Worm (Caenorhabditis elegans) whole organism, L4 larva: ENCODE results near the gene fbxc-20.
A peak's percentile ranks its signal among the peaks of the same experiment; 100 is the strongest.

Experiments
- F26F4.8 ChIP-seq: fragments of 200-800 bp; sonication (Bioruptor generic); conservative IDR thresholded peaks from 2 replicates; pipeline ENCODE4 v1.3.6; 2022; ENCODE audit warnings: missing genetic modification characterization, missing compliant biosample characterization
- T20F7.1 ChIP-seq: fragments of 200-800 bp; sonication (Bioruptor generic); optimal IDR thresholded peaks from 2 replicates; lab custom pipeline; 2018; ENCODE audit warnings: mild to moderate bottlenecking, missing genetic modification characterization, missing compliant biosample characterization
- Y48G9A.11 ChIP-seq: fragments of 200-800 bp; sonication (Bioruptor generic); IDR thresholded peaks from 2 replicates; pipeline ENCODE4 v1.3.6; 2022; ENCODE audit warnings: missing genetic modification reagents, missing genetic modification characterization, missing compliant biosample characterization
- aha-1 ChIP-seq: fragments of 150-350 bp; peaks from one replicate; lab custom pipeline; 2014; ENCODE audit warnings: missing biosample characterization, missing genetic modification characterization
- ama-1 ChIP-seq: fragments of 150-350 bp; optimal IDR thresholded peaks from 2 replicates; lab custom pipeline; 2014; ENCODE audit warnings: inconsistent platforms, mixed read lengths
- attf-4 ChIP-seq: sonication (generic microtip); optimal IDR thresholded peaks from 3 replicates; lab custom pipeline; 2017; ENCODE audit warnings: missing biosample characterization, missing genetic modification characterization
- ceh-28 ChIP-seq: fragments of 150-350 bp; optimal IDR thresholded peaks from 2 replicates; lab custom pipeline; 2014; ENCODE audit warnings: missing biosample characterization, missing genetic modification reagents, missing genetic modification characterization
- ces-1 ChIP-seq: fragments of 150-350 bp; sonication (generic microtip); optimal IDR thresholded peaks from 4 replicates; lab custom pipeline; 2014; ENCODE audit warnings: missing biosample characterization, missing genetic modification reagents, missing genetic modification characterization
- daf-8 ChIP-seq: fragments of 200-800 bp; sonication (Bioruptor generic); IDR thresholded peaks from 2 replicates; pipeline ENCODE4 v1.3.6; 2022; ENCODE audit warnings: missing genetic modification characterization, missing compliant biosample characterization
- dmd-6 ChIP-seq: fragments of 200-800 bp; sonication (Bioruptor generic); IDR thresholded peaks from 2 replicates; pipeline ENCODE4 v1.3.6; 2022; ENCODE audit warnings: missing genetic modification reagents, missing genetic modification characterization, missing compliant biosample characterization
- dve-1 ChIP-seq: sonication (generic microtip); optimal IDR thresholded peaks from 2 replicates; lab custom pipeline; 2017; ENCODE audit warnings: antibody characterized with exemption, mild to moderate bottlenecking, missing genetic modification characterization, missing compliant biosample characterization; ENCODE audit not compliant: insufficient read depth
- gei-8 ChIP-seq: fragments of 200-800 bp; sonication (Bioruptor generic); optimal IDR thresholded peaks from 2 replicates; lab custom pipeline; 2018; ENCODE audit warnings: mild to moderate bottlenecking, missing genetic modification characterization, missing compliant biosample characterization
- hlh-11 ChIP-seq: fragments of 200-800 bp; sonication (Bioruptor generic); optimal IDR thresholded peaks from 2 replicates; lab custom pipeline; 2018; ENCODE audit warnings: mild to moderate bottlenecking, missing genetic modification characterization, missing compliant biosample characterization
- hmg-1.1 ChIP-seq: fragments of 200-800 bp; sonication (Bioruptor generic); IDR thresholded peaks from 2 replicates; pipeline ENCODE4 v1.3.6; 2022; ENCODE audit warnings: missing genetic modification reagents, missing genetic modification characterization, missing compliant biosample characterization
- lin-38 ChIP-seq: fragments of 200-800 bp; sonication (Bioruptor generic); IDR thresholded peaks from 2 replicates; pipeline ENCODE4 v1.3.6; 2022; ENCODE audit warnings: missing genetic modification reagents, missing genetic modification characterization, missing compliant biosample characterization
- lsy-2 ChIP-seq, 2 experiments: fragments of 150-350 bp in 1 of 2; sonication (generic microtip) in 1 of 2; optimal IDR thresholded peaks; 2 replicates each; lab custom pipeline; 2014 to 2017; ENCODE audit warnings: missing biosample characterization in 2 of 2, missing genetic modification characterization in 2 of 2
- madf-5 ChIP-seq, 2 experiments: fragments of 200-800 bp; sonication (Bioruptor generic); IDR thresholded peaks; 2 replicates each; pipeline ENCODE4 v1.3.6; 2022; ENCODE audit warnings: missing compliant biosample characterization in 2 of 2, missing genetic modification characterization in 2 of 2
- mes-2 ChIP-seq: sonication (generic microtip); optimal IDR thresholded peaks from 2 replicates; lab custom pipeline; 2016; ENCODE audit warnings: missing genotype, mild to moderate bottlenecking, missing genetic modification characterization, missing compliant biosample characterization; ENCODE audit not compliant: poor library complexity, severe bottlenecking
- mxl-2 ChIP-seq: fragments of 200-800 bp; sonication (Bioruptor generic); conservative IDR thresholded peaks from 2 replicates; pipeline ENCODE4 v1.3.6; 2022; ENCODE audit warnings: missing genetic modification reagents, missing genetic modification characterization, missing compliant biosample characterization
- nhr-11 ChIP-seq: fragments of 150-350 bp; optimal IDR thresholded peaks from 2 replicates; lab custom pipeline; 2014; ENCODE audit warnings: missing biosample characterization, missing genetic modification characterization
- nhr-28 ChIP-seq: fragments of 150-350 bp; optimal IDR thresholded peaks from 2 replicates; lab custom pipeline; 2014; ENCODE audit warnings: missing biosample characterization, missing genetic modification characterization
- nhr-42 ChIP-seq: fragments of 200-800 bp; sonication (Bioruptor generic); IDR thresholded peaks from 2 replicates; pipeline ENCODE4 v1.3.6; 2022; ENCODE audit warnings: missing genetic modification characterization, missing compliant biosample characterization
- pha-4 ChIP-seq, 2 experiments: fragments of 150-350 bp in 1 of 2; fragments of 200-800 bp in 1 of 2; sonication (Bioruptor generic) in 1 of 2; IDR thresholded peaks in 1 of 2; optimal IDR thresholded peaks in 1 of 2; 2 replicates each; pipeline versions ENCODE4 v1.3.6 to Lab custom; 2014 to 2022; ENCODE audit warnings: missing genetic modification characterization in 2 of 2, missing genetic modification reagents in 2 of 2, missing biosample characterization in 1 of 2, missing compliant biosample characterization in 1 of 2
- set-16 ChIP-seq: fragments of 200-800 bp; sonication (Bioruptor generic); IDR thresholded peaks from 2 replicates; pipeline ENCODE4 v1.3.6; 2022; ENCODE audit warnings: missing genetic modification reagents, missing genetic modification characterization, missing compliant biosample characterization
- snpc-1.2 ChIP-seq: fragments of 200-800 bp; sonication (Bioruptor generic); IDR thresholded peaks from 2 replicates; pipeline ENCODE4 v1.3.6; 2022; ENCODE audit warnings: missing genetic modification reagents, missing genetic modification characterization, missing compliant biosample characterization
- tra-1 ChIP-seq: fragments of 200-800 bp; sonication (Bioruptor generic); IDR thresholded peaks from 2 replicates; pipeline ENCODE4 v1.3.6; 2022; ENCODE audit warnings: missing genetic modification reagents, missing genetic modification characterization, missing compliant biosample characterization
- unc-39 ChIP-seq: sonication (generic microtip); optimal IDR thresholded peaks from 2 replicates; lab custom pipeline; 2017; ENCODE audit warnings: missing biosample characterization, missing genetic modification characterization
- unc-62 ChIP-seq, 3 experiments: fragments of 150-350 bp in 1 of 3; sonication (generic microtip); optimal IDR thresholded peaks in 2 of 3; peaks in 1 of 3; 1 replicate in 1 of 3; 2 replicates in 2 of 3; lab custom pipeline; 2014 to 2017; ENCODE audit warnings: missing biosample characterization in 3 of 3, missing genetic modification characterization in 3 of 3, missing genetic modification reagents in 3 of 3, missing genotype in 1 of 3
- vab-7 ChIP-seq: fragments of 200-800 bp; sonication (Bioruptor generic); IDR thresholded peaks from 2 replicates; pipeline ENCODE4 v1.3.6; 2022; ENCODE audit warnings: missing genetic modification reagents, missing genetic modification characterization, missing compliant biosample characterization
- zfp-2 ChIP-seq: sonication (generic microtip); optimal IDR thresholded peaks from 2 replicates; lab custom pipeline; 2016; ENCODE audit warnings: mild to moderate bottlenecking, missing genetic modification characterization, missing compliant biosample characterization
- zip-2 ChIP-seq: fragments of 150-350 bp; optimal IDR thresholded peaks from 2 replicates; lab custom pipeline; 2014; ENCODE audit warnings: missing biosample characterization, missing genetic modification characterization

Gene fbxc-20

DNA sequence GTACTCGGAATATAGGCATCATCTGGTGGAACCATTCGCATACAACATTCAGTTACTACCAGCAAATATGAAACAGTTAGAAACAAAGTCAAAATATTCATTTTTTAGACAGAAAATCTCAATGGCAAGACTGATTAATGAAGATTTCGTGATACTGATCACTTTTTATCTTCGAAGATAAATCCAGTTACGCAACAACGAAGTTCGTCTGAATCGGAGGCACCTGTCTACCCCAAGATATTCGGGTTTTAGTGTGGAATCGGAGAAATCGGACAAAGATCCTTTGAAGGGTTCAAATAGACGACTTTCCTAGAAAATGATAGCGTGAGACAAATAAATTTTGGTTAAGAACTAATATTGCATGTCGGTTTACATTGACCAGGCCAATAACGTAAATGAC is 23.1 kb upstream of the fbxc-20 start, which contains the start of gene F16G10.13:
Gene F16G10.13, minus strand, starts transcription at position 101 of the 400 bp plus-strand sequence.
- TF ChIP-seq zfp-2 (tag; lab: Kevin White, UChicago): no peak
- no peak for TF ChIP-seq vab-7
- TF ChIP-seq set-16 (GFP tag; lab: Robert Waterston, UW): no peak
- no peak for TF ChIP-seq pha-4 (GFP tag; IDR thresholded peaks at IDR 0.05; lab: Robert Waterston, UW)
- no peak for TF ChIP-seq pha-4 (tag; optimal IDR thresholded peaks at IDR 0.05; lab: Kevin White, UChicago)
- TF ChIP-seq hmg-1.1: no peak
- TF ChIP-seq nhr-11 (tag; lab: Kevin White, UChicago): no peak
- no peak for TF ChIP-seq lsy-2 (tag; optimal IDR thresholded peaks at IDR 0.05; lab: Kevin White, UChicago)
- TF ChIP-seq dve-1 (tag; lab: Kevin White, UChicago): no peak
- no peak for TF ChIP-seq nhr-42 (GFP tag; lab: Robert Waterston, UW)
- no peak for TF ChIP-seq dmd-6 (GFP tag; lab: Robert Waterston, UW)
- no peak for TF ChIP-seq daf-8 (GFP tag; lab: Robert Waterston, UW)
- no peak for TF ChIP-seq zip-2 (tag; lab: Kevin White, UChicago)
- TF ChIP-seq mxl-2: no peak

DNA sequence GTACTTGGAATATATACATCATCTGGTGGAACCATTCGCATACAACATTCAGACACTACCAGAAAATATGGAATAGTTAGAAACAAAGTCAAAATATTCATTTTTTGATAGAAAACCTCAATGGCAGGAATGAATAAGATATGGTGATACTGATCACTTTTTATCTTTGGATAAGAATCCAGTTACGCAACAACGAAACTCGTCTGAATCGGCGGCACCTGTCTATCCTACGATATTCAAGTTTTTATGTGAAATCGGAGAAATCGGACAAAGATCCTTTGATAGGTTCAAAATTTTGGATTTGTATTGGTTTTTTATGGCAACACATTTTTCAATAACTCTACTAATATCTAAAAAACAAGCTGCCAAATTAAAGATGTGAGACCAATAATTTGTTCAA is 20.1 kb upstream of the fbxc-20 start, which contains the start of gene F16G10.14:
Gene F16G10.14, minus strand, starts transcription at position 101 of the 400 bp plus-strand sequence.
- TF ChIP-seq unc-39 (no peak), snpc-1.2 (GFP tag; lab: Robert Waterston, UW) (no peak), mes-2 (tag; lab: Kevin White, UChicago) (no peak), attf-4 (tag; lab: Kevin White, UChicago) (no peak)

DNA sequence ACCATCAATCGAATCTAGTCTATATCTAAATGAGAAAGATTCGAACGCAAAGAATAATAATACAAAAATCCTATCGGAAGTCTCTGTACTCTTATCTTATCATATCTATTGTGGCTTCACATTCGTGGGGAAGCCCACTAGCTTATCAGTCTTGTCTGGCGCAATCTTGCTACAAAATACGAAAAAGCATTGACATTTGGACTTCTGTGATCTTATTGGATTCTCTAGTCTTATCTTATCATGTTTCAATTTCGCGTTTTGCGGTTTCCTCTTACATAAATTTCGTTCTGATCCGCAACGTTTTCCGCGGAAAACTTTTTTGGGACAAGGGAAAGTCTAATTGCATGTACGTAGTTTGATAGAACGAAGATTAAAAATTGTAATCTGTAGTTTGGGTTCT is 19.1 kb upstream of the fbxc-20 start:
- no peak for TF ChIP-seq gei-8
- TF ChIP-seq aha-1: peak; percentile 43
- no peak for TF ChIP-seq ama-1 (lab: Kevin White, UChicago)
- peak; percentile 95 for TF ChIP-seq nhr-28 (tag; lab: Kevin White, UChicago)

DNA sequence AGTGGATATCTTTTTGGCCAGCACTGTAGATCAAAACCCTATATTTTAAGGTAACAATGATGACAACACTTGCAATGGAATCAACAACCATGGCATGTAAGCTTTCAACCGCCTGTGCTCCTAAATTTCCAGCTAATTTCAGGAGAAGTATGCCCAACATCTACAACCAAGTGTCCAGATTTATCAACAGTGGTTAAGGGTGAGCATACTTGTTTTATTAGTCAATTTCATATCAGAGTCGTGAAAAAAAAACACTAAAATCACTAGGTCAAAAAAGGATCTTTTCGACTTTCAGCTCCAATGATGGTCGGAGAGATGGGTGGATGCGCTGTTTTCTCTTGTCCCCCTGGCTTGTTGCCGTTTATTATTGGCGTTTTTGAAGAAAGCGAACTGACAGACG is 15.0 kb upstream of the fbxc-20 start, which contains the start of gene F16G10.1:
Gene F16G10.1, plus strand, starts transcription at position 301 of the 400 bp plus-strand sequence.
- TF ChIP-seq ces-1 (GFP tag; lab: Kevin White, UChicago) (no peak), unc-62 (GFP tag; optimal IDR thresholded peaks at IDR 0.05 in 1 of 2; lab: Kevin White, UChicago) (peak in 1 of 2 experiments; percentile 52), unc-62 (tag; optimal IDR thresholded peaks at IDR 0.05; lab: Kevin White, UChicago) (no peak)

DNA sequence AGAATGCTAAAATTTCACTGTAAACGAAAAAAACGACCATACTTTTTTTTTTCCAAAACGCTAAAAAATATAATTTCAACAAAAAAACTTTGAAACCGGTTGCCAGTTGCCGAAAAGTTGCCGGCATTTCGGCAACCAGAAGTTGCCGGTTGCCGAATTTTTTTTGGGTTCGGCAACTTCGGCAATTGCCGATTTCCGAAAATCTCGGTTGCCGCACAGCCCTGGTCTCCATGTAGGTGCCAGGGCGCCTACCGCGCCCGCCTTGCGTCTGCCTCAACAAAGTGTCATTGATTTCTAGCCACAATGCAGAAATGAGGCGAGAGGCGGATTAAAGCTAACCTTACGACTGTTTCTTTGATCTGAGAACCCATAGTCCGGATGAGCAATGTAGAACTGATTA is 7.8 kb upstream of the fbxc-20 start:
- TF ChIP-seq aha-1: peak; percentile 82
- no peak for TF ChIP-seq T20F7.1 (GFP tag; lab: Kevin White, UChicago)
- peak; percentile 56; the same call in 1 of the 2 replicates for TF ChIP-seq set-16 (GFP tag; lab: Robert Waterston, UW)
- TF ChIP-seq ceh-28: no peak
- 0 out of 4 replicates have a peak, but pooled peaks of 1 of the 2 experiments have one; percentile 22 for TF ChIP-seq madf-5 (GFP tag; IDR thresholded peaks at IDR 0.05; lab: Robert Waterston, UW)
- no peak for TF ChIP-seq Y48G9A.11
- TF ChIP-seq lin-38: no peak

DNA sequence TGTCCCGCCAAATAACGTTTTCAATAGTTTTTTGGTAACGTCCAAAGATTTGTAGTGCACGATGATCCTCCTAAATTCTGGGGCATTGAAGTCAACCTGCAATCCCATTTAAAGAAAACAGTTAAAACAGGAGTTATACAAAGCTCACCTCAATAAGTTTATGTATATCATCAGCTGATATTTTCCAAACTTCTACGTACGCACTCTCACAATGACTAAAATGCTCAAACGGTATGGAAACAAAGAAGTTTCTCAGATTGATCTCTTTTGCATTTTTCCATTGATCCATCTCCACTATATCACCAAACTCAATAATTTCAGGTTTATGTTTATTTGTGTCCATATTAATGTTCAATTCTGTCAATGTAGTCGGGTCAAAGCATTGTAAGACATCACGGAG is 7.4 kb upstream of the fbxc-20 start:
- no peak for TF ChIP-seq hlh-11 (tag; lab: Kevin White, UChicago)
- no peak for TF ChIP-seq F26F4.8 (GFP tag; lab: Robert Waterston, UW)
- TF ChIP-seq tra-1 (GFP tag; lab: Robert Waterston, UW): no peak
- TF ChIP-seq unc-62 (GFP tag; optimal IDR thresholded peaks at IDR 0.05 in 1 of 2; lab: Kevin White, UChicago): peak in 1 of 2 experiments; percentile 51
- TF ChIP-seq unc-62 (tag; optimal IDR thresholded peaks at IDR 0.05; lab: Kevin White, UChicago): no peak
